Fruit fly (Drosophila melanogaster) whole organism, embryonic: ENCODE measurements around the gene Ire1.
A peak's percentile ranks its signal among the peaks of the same experiment; 100 is the strongest.

ENCODE experiments used
- Ada2b ChIP-seq: fragments of 200-800 bp; sonication (Bioruptor generic); IDR thresholded peaks from 2 replicates; pipeline ENCODE4 v1.3.6; 2022; ENCODE audit warnings: missing biosample characterization, missing genetic modification characterization
- Bdp1 ChIP-seq: fragments of 200-800 bp; sonication (Bioruptor generic); optimal IDR thresholded peaks from 3 replicates; lab custom pipeline; 2016; ENCODE audit warnings: missing biosample characterization, missing genetic modification characterization
- CG10462 ChIP-seq: fragments of 200-800 bp; sonication (Bioruptor generic); optimal IDR thresholded peaks from 2 replicates; lab custom pipeline; 2016; ENCODE audit warnings: missing biosample characterization, missing genetic modification characterization
- CG10543 ChIP-seq: fragments of 200-800 bp; sonication (Bioruptor generic); optimal IDR thresholded peaks from 3 replicates; lab custom pipeline; 2017; ENCODE audit warnings: missing biosample characterization, mild to moderate bottlenecking, missing genetic modification characterization, moderate library complexity
- CG1602 ChIP-seq: fragments of 200-800 bp; sonication (Bioruptor generic); optimal IDR thresholded peaks from 3 replicates; lab custom pipeline; 2016; ENCODE audit warnings: missing biosample characterization, missing genetic modification characterization
- CG16779 ChIP-seq: fragments of 200-800 bp; sonication (Bioruptor generic); IDR thresholded peaks from 2 replicates; pipeline ENCODE4 v1.3.6; 2022; ENCODE audit warnings: missing biosample characterization, missing genetic modification characterization
- CG17802 ChIP-seq: fragments of 200-800 bp; sonication (Bioruptor generic); optimal IDR thresholded peaks from 2 replicates; lab custom pipeline; 2018; ENCODE audit warnings: missing biosample characterization, mild to moderate bottlenecking, missing genetic modification characterization, moderate library complexity
- CG18476 ChIP-seq: fragments of 200-800 bp; sonication (Bioruptor generic); optimal IDR thresholded peaks from 2 replicates; lab custom pipeline; 2016; ENCODE audit warnings: missing biosample characterization, mild to moderate bottlenecking, missing genetic modification characterization
- CG2678 ChIP-seq: fragments of 200-800 bp; sonication (Bioruptor generic); optimal IDR thresholded peaks from 3 replicates; lab custom pipeline; 2019; ENCODE audit warnings: missing biosample characterization, mild to moderate bottlenecking, missing genetic modification characterization, moderate library complexity
- CG30020 ChIP-seq: fragments of 200-800 bp; optimal IDR thresholded peaks from 2 replicates; lab custom pipeline; 2019; ENCODE audit warnings: missing biosample characterization, mild to moderate bottlenecking, missing genetic modification characterization, moderate library complexity
- CG30431 ChIP-seq: fragments of 200-800 bp; sonication (Bioruptor generic); optimal IDR thresholded peaks from 2 replicates; lab custom pipeline; 2017; ENCODE audit warnings: missing biosample characterization, missing genetic modification characterization
- CG31365 ChIP-seq: fragments of 200-800 bp; sonication (Bioruptor generic); optimal IDR thresholded peaks from 2 replicates; lab custom pipeline; 2018; ENCODE audit warnings: missing biosample characterization, mild to moderate bottlenecking, missing genetic modification characterization
- CG32772 ChIP-seq: fragments of 200-800 bp; sonication (Bioruptor generic); IDR thresholded peaks from 2 replicates; pipeline ENCODE4 v1.3.6; 2022; ENCODE audit warnings: missing biosample characterization, missing genetic modification characterization
- CG33557 ChIP-seq: fragments of 200-800 bp; sonication (Bioruptor generic); optimal IDR thresholded peaks from 2 replicates; lab custom pipeline; 2019; ENCODE audit warnings: missing biosample characterization, mild to moderate bottlenecking, missing genetic modification characterization, moderate library complexity
- CG3726 ChIP-seq: fragments of 200-800 bp; sonication (Bioruptor generic); IDR thresholded peaks from 3 replicates; pipeline ENCODE4, ENCODE4 v1.3.6; 2022; ENCODE audit warnings: missing biosample characterization, missing genetic modification characterization
- CG7556 ChIP-seq: fragments of 200-800 bp; sonication (Bioruptor generic); optimal IDR thresholded peaks from 2 replicates; lab custom pipeline; 2017; ENCODE audit warnings: missing biosample characterization, mild to moderate bottlenecking, missing genetic modification characterization
- CG7839 ChIP-seq: fragments of 200-800 bp; sonication (Bioruptor generic); optimal IDR thresholded peaks from 3 replicates; lab custom pipeline; 2018; ENCODE audit warnings: missing biosample characterization, mild to moderate bottlenecking, missing genetic modification characterization, moderate library complexity
- Doc2 ChIP-seq: fragments of 200-800 bp; sonication (Bioruptor generic); IDR thresholded peaks from 2 replicates; pipeline ENCODE4 v1.3.6; 2022; ENCODE audit warnings: missing biosample characterization, missing genetic modification characterization
- Ets97D ChIP-seq: fragments of 200-800 bp; sonication (Bioruptor generic); optimal IDR thresholded peaks from 3 replicates; lab custom pipeline; 2016; ENCODE audit warnings: missing biosample characterization, missing genetic modification characterization
- HmgZ ChIP-seq: fragments of 200-800 bp; sonication (Bioruptor generic); optimal IDR thresholded peaks from 2 replicates; lab custom pipeline; 2018; ENCODE audit warnings: missing biosample characterization, mild to moderate bottlenecking, missing genetic modification characterization
- Hmx ChIP-seq: fragments of 200-800 bp; sonication (Bioruptor generic); optimal IDR thresholded peaks from 2 replicates; lab custom pipeline; 2016; ENCODE audit warnings: missing biosample characterization, missing genetic modification characterization
- Hr51 ChIP-seq, 2 experiments: fragments of 200-800 bp; sonication (Bioruptor generic); optimal IDR thresholded peaks; 2 replicates in 1 of 2; 3 replicates in 1 of 2; lab custom pipeline; 2016 to 2018; ENCODE audit warnings: missing biosample characterization in 2 of 2, missing genetic modification characterization in 2 of 2, mild to moderate bottlenecking in 1 of 2, moderate library complexity in 1 of 2
- Hr78 ChIP-seq, 2 experiments: fragments of 200-800 bp in 1 of 2; fragments of >200 bp in 1 of 2; sonication (Bioruptor generic) in 1 of 2; optimal IDR thresholded peaks; 2 replicates each; lab custom pipeline; 2017 to 2019; ENCODE audit warnings: missing biosample characterization in 2 of 2, missing genetic modification characterization in 2 of 2, mild to moderate bottlenecking in 1 of 2, moderate library complexity in 1 of 2
- Mad ChIP-seq: fragments of 200-800 bp; sonication (Bioruptor generic); optimal IDR thresholded peaks from 2 replicates; lab custom pipeline; 2016; ENCODE audit warnings: missing biosample characterization, missing genetic modification characterization
- Mrtf ChIP-seq: fragments of 200-800 bp; sonication (Bioruptor generic); IDR thresholded peaks from 3 replicates; pipeline ENCODE4 v1.3.6; 2022; ENCODE audit warnings: missing biosample characterization, missing genetic modification characterization
- NfI ChIP-seq: fragments of 200-800 bp; sonication (Bioruptor generic); optimal IDR thresholded peaks from 3 replicates; lab custom pipeline; 2018; ENCODE audit warnings: missing biosample characterization, mild to moderate bottlenecking, missing genetic modification characterization, moderate library complexity
- Opbp ChIP-seq: fragments of 200-800 bp; sonication (Bioruptor generic); IDR thresholded peaks from 3 replicates; pipeline ENCODE4 v1.3.6; 2022; ENCODE audit warnings: missing biosample characterization, missing genetic modification characterization; ENCODE audit not compliant: partially characterized antibody
- Side ChIP-seq: fragments of 200-800 bp; sonication (Bioruptor generic); optimal IDR thresholded peaks from 2 replicates; lab custom pipeline; 2016; ENCODE audit warnings: missing biosample characterization, missing genetic modification characterization
- Taf1 ChIP-seq: fragments of 200-800 bp; sonication (Bioruptor generic); IDR thresholded peaks from 2 replicates; pipeline ENCODE4 v1.3.6; 2022; ENCODE audit warnings: missing biosample characterization, missing genetic modification characterization
- Vsx1 ChIP-seq: fragments of 200-800 bp; sonication (Bioruptor generic); optimal IDR thresholded peaks from 2 replicates; lab custom pipeline; 2017; ENCODE audit warnings: missing biosample characterization, mild to moderate bottlenecking, missing genetic modification characterization, missing genetic modification reagents
- bigmax ChIP-seq: fragments of 200-800 bp; sonication (Bioruptor generic); optimal IDR thresholded peaks from 2 replicates; lab custom pipeline; 2018; ENCODE audit warnings: missing biosample characterization, mild to moderate bottlenecking, missing genetic modification characterization
- caup ChIP-seq: fragments of 200-800 bp; sonication (Bioruptor generic); optimal IDR thresholded peaks from 3 replicates; lab custom pipeline; 2017; ENCODE audit warnings: missing biosample characterization, mild to moderate bottlenecking, missing genetic modification characterization, moderate library complexity; ENCODE audit not compliant: severe bottlenecking
- fd3F ChIP-seq: fragments of 200-800 bp; sonication (Bioruptor generic); optimal IDR thresholded peaks from 2 replicates; lab custom pipeline; 2018; ENCODE audit warnings: missing biosample characterization, mild to moderate bottlenecking, missing genetic modification characterization, moderate library complexity
- gcm ChIP-seq: fragments of 200-800 bp; sonication (Bioruptor generic); optimal IDR thresholded peaks from 2 replicates; lab custom pipeline; 2019; ENCODE audit warnings: missing biosample characterization, mild to moderate bottlenecking, missing genetic modification characterization, moderate library complexity
- h ChIP-seq: fragments of >200 bp; optimal IDR thresholded peaks from 2 replicates; lab custom pipeline; 2017
- ind ChIP-seq: fragments of 200-800 bp; sonication (Bioruptor generic); optimal IDR thresholded peaks from 3 replicates; lab custom pipeline; 2016; ENCODE audit warnings: missing biosample characterization, missing genetic modification characterization
- inv ChIP-seq: fragments of 200-800 bp; sonication (Bioruptor generic); IDR thresholded peaks from 2 replicates; pipeline ENCODE4 v1.3.6; 2022; ENCODE audit warnings: missing biosample characterization, missing genetic modification characterization; ENCODE audit not compliant: partially characterized antibody
- nau ChIP-seq: fragments of 200-800 bp; sonication (Bioruptor generic); optimal IDR thresholded peaks from 3 replicates; lab custom pipeline; 2017; ENCODE audit warnings: missing biosample characterization, mild to moderate bottlenecking, missing genetic modification characterization, missing genetic modification reagents
- nerfin-1 ChIP-seq: fragments of 200-800 bp; sonication (Bioruptor generic); optimal IDR thresholded peaks from 3 replicates; lab custom pipeline; 2019; ENCODE audit warnings: missing biosample characterization, mild to moderate bottlenecking, missing genetic modification characterization, moderate library complexity
- nmo ChIP-seq: fragments of 200-800 bp; sonication (Bioruptor generic); optimal IDR thresholded peaks from 2 replicates; lab custom pipeline; 2018; ENCODE audit warnings: missing biosample characterization, mild to moderate bottlenecking, missing genetic modification characterization, moderate library complexity
- pho ChIP-seq: fragments of 200-800 bp; sonication (Bioruptor generic); optimal IDR thresholded peaks from 2 replicates; lab custom pipeline; 2016; ENCODE audit warnings: missing biosample characterization, missing genetic modification characterization
- pros ChIP-seq: fragments of 200-800 bp; sonication (Bioruptor generic); optimal IDR thresholded peaks from 3 replicates; lab custom pipeline; 2019; ENCODE audit warnings: missing biosample characterization, mild to moderate bottlenecking, missing genetic modification characterization, moderate library complexity
- pzg ChIP-seq: fragments of 200-800 bp; sonication (Bioruptor generic); optimal IDR thresholded peaks from 3 replicates; lab custom pipeline; 2018; ENCODE audit warnings: missing biosample characterization, mild to moderate bottlenecking, missing genetic modification characterization, moderate library complexity
- row ChIP-seq: fragments of 200-800 bp; sonication (Bioruptor generic); IDR thresholded peaks from 3 replicates; pipeline ENCODE4 v1.3.6; 2022; ENCODE audit warnings: missing biosample characterization, missing genetic modification characterization
- sisA ChIP-seq: fragments of 200-800 bp; sonication (Bioruptor generic); IDR thresholded peaks from 2 replicates; pipeline ENCODE4 v1.3.6; 2022; ENCODE audit warnings: missing biosample characterization, missing genetic modification characterization
- sr ChIP-seq: fragments of 200-800 bp; sonication (Bioruptor generic); IDR thresholded peaks from 3 replicates; pipeline ENCODE4 v1.3.6; 2022; ENCODE audit warnings: missing biosample characterization, missing genetic modification characterization
- tio ChIP-seq: fragments of 200-800 bp; sonication (Bioruptor generic); optimal IDR thresholded peaks from 2 replicates; lab custom pipeline; 2017; ENCODE audit warnings: missing biosample characterization, missing genetic modification characterization, inconsistent platforms
- tup ChIP-seq: fragments of 200-800 bp; sonication (Bioruptor generic); optimal IDR thresholded peaks from 2 replicates; lab custom pipeline; 2016; ENCODE audit warnings: missing biosample characterization, mild to moderate bottlenecking, missing genetic modification characterization, moderate library complexity
- usp ChIP-seq: fragments of >200 bp; optimal IDR thresholded peaks from 2 replicates; lab custom pipeline; 2017; ENCODE audit warnings: missing biosample characterization, missing genetic modification characterization

Ire1 gene

DNA sequence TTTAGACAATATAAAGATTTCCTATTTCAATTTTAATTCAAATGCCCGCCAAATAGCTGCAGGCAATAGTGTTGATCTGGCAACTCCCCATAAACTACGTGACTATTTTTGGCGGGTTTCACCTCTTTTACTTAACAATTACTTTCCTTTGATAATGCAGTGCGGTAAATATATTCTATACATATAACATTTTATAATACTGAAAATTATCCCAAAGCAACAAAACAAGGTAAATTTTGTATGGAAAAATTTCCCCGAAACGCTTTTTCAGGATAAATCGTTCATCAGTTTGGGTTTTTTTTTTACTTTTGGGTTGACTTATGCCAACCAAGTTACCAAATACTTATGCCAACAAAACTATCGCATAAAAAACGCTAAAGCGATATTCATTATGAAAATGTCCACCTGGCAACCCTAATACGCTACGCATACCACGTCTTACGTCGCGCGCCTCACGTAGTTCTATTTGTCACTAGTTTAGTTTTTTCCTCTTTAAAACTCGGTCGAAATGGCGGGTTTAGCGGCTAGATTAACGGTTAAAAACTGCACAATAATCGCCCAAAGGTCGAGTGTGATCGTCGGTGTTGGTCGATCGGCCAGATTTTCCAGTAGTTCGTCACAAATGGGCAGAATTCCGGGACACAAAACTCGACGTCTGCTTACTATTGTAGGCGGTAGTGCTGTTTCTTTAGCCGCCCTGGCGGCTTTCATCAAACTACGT, 14.1 kb downstream of the Ire1 start, which contains the start of gene MICU3 (continued):
- no peak for TF ChIP-seq bigmax
- TF ChIP-seq CG7556 (GFP tag; lab: Kevin White, UChicago): peak; percentile 41
- TF ChIP-seq CG32772: peak; percentile 59; the same call in 1 of the 2 replicates
- TF ChIP-seq tio (GFP tag; lab: Kevin White, UChicago): peak; percentile 59
- TF ChIP-seq Doc2 (GFP tag; lab: Robert Waterston, UW): no peak
- no peak for TF ChIP-seq h
- peak; percentile 52 for TF ChIP-seq fd3F (GFP tag; lab: Kevin White, UChicago)
- TF ChIP-seq CG2678 (tag; lab: Kevin White, UChicago): peak; percentile 69
- TF ChIP-seq CG10543: peak; percentile 59
- no peak for TF ChIP-seq gcm (GFP tag; lab: Kevin White, UChicago)
- TF ChIP-seq CG3726 (GFP tag; lab: Robert Waterston, UW): no peak
- TF ChIP-seq caup (GFP tag; lab: Kevin White, UChicago): peak; percentile 50
- TF ChIP-seq pho (GFP tag; lab: Kevin White, UChicago): peak; percentile 64
- TF ChIP-seq Mad (GFP tag; lab: Kevin White, UChicago): peak; percentile 66
- peak; percentile 65 for TF ChIP-seq sisA (GFP tag; lab: Robert Waterston, UW)
- peak; percentile 66 for TF ChIP-seq CG7839
- peak; percentile 31; the same call in 1 of the 2 replicates for TF ChIP-seq Taf1 (GFP tag; lab: Robert Waterston, UW)
- peak; percentile 84 for TF ChIP-seq nerfin-1 (tag; lab: Kevin White, UChicago)
- TF ChIP-seq Hr78 (GFP tag; optimal IDR thresholded peaks at IDR 0.05; lab: Kevin White, UChicago): no peak
- no peak for TF ChIP-seq CG16779
- TF ChIP-seq row (GFP tag; lab: Robert Waterston, UW): peak; percentile 90
- peak; percentile 69 for TF ChIP-seq inv (GFP tag; lab: Robert Waterston, UW)
- peak; percentile 56; the same call in 1 of the 3 replicates for TF ChIP-seq Opbp (GFP tag; lab: Robert Waterston, UW)
- TF ChIP-seq pros (GFP tag; lab: Kevin White, UChicago): no peak
- TF ChIP-seq Hmx (GFP tag; lab: Kevin White, UChicago): no peak
- TF ChIP-seq Ets97D (GFP tag; lab: Kevin White, UChicago): peak; percentile 41
- TF ChIP-seq nau (GFP tag; lab: Kevin White, UChicago): no peak
- TF ChIP-seq NfI (GFP tag; lab: Kevin White, UChicago): peak; percentile 61
- TF ChIP-seq ind (GFP tag; lab: Kevin White, UChicago): peak; percentile 79
- TF ChIP-seq sr (GFP tag; lab: Robert Waterston, UW): no peak
- peak; percentile 30 for TF ChIP-seq Ada2b
- peak; percentile 65 for TF ChIP-seq Bdp1
- TF ChIP-seq CG30431: peak; percentile 45
- TF ChIP-seq tup (GFP tag; lab: Kevin White, UChicago): no peak
- peak; percentile 48 for TF ChIP-seq pzg (GFP tag; lab: Kevin White, UChicago)
- TF ChIP-seq usp (GFP tag; lab: Kevin White, UChicago): no peak
- no peak for TF ChIP-seq CG31365 (tag; lab: Kevin White, UChicago)
- peak; percentile 36 for TF ChIP-seq CG17802 (tag; lab: Kevin White, UChicago)
- TF ChIP-seq Side (GFP tag; lab: Kevin White, UChicago): peak; percentile 10
- TF ChIP-seq CG10462: peak; percentile 5
- peak in 1 of 2 experiments; percentile 77 for TF ChIP-seq Hr51 (GFP tag; optimal IDR thresholded peaks at IDR 0.05; lab: Kevin White, UChicago)
- 0 out of 3 replicates have a peak, but pooled peaks have one; percentile 15 for TF ChIP-seq Mrtf (GFP tag; lab: Robert Waterston, UW)
- peak; percentile 50 for TF ChIP-seq HmgZ (tag; lab: Kevin White, UChicago)
- peak; percentile 19 for TF ChIP-seq CG33557 (GFP tag; lab: Kevin White, UChicago)
- TF ChIP-seq CG30020 (tag; lab: Kevin White, UChicago): no peak
- peak; percentile 60 for TF ChIP-seq CG18476 (GFP tag; lab: Kevin White, UChicago)
- peak; percentile 75 for TF ChIP-seq nmo (GFP tag; lab: Kevin White, UChicago)
- TF ChIP-seq CG1602 (GFP tag; lab: Kevin White, UChicago): peak; percentile 79
- TF ChIP-seq Vsx1 (GFP tag; lab: Kevin White, UChicago): no peak
